Worm (Caenorhabditis elegans): ENCODE data around the gene klf-1.
"Not testable (repeated sequence)": the region's sequence is repeated elsewhere in the genome, so short reads cannot be mapped to it uniquely, and the experiment has no call there.

The klf-1 gene

DNA sequence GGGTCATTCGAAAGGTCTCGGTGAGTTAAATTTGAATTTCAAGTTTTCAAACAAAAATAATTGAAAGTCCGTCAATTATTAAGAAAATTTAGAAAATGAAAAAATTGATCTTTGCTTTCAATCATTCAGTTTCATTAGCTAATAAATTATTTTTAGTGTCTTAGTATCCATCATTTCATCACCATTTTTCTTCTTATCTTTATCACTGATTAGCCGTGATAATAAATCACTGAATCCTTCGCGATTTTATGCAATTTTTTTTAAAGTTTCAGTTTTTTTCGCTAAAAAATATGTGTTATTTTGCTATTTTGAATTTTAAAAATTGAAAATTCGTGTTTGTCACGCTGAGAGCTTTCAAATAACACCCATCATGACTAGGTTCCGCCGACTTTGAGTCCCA, 5.6 kb upstream of the klf-1 start:
- TF ChIP-seq him-1 (tag; optimal IDR thresholded peaks at IDR 0.05) (no peak), W03F9.2 (tag; optimal IDR thresholded peaks at IDR 0.05) (no peak), dao-5 (tag; optimal IDR thresholded peaks at IDR 0.05) (no peak)

DNA sequence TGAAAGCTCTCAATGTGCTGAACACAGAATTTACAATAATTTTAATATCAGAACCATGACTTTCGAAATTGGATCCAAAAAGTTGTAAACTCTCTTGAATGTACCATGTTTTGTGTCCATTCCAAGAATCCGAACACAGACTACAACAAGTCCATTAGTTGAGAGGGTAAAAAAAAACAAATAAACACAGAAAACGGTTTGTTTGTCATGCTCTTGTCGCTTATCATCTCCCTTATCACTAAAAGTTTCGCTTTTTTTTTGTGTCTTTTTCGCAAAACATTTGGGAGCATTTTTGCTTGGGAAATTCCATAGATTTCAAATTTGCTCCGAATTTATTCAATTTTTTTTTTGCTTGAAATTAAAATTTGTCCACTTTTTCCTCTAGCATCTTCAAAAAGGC, 5.1 kb upstream of the klf-1 start:
- TF ChIP-seq him-1 (tag; optimal IDR thresholded peaks at IDR 0.05) (no peak), dao-5 (tag; optimal IDR thresholded peaks at IDR 0.05) (no peak), W03F9.2 (tag; optimal IDR thresholded peaks at IDR 0.05) (no peak)

DNA sequence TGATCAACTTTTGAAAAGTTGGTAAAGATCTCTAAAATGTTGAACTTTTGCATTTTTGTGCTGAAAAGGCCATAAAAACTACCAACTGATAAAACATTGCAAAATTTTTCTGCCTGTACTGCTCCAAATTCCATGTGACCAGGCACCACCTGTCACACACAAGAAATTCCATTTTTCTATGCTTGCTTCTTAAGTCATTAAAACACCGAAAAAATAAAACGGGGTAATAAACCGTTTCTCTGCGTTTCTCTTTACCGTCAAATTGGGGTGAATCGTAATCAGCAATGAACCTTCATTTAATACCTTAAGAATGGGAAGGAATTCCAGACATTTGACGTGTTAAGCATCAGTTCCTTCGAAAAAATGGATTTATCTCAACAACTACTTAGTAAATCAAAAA, 4.4 kb upstream of the klf-1 start:
- TF ChIP-seq W03F9.2 (tag; optimal IDR thresholded peaks at IDR 0.05) (no peak), dao-5 (tag; optimal IDR thresholded peaks at IDR 0.05) (no peak), him-1 (tag; optimal IDR thresholded peaks at IDR 0.05) (no peak)

DNA sequence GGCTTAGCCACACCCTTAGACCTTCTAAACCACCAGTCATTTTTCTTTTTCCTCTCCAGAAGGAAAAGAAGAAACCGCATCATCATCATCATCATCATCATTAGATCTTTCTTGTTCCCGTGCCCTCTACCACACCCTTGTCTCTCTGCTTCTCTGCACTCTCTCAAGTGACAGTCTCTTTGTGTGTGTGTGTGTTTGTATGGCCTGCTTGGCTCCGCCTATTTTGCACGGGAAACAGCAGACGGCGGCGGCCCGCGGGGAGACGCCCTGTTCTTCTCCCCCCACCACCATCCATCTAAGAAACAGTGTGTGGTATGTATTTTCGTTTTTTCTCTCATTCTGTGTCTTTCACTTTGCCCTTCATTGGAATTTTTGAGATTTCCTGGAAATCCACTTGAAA, 2.8 kb upstream of the klf-1 start:
- TF ChIP-seq W03F9.2 (tag; optimal IDR thresholded peaks at IDR 0.05), result peak; percentile 1
- no peak for TF ChIP-seq dao-5 (tag; optimal IDR thresholded peaks at IDR 0.05)

DNA sequence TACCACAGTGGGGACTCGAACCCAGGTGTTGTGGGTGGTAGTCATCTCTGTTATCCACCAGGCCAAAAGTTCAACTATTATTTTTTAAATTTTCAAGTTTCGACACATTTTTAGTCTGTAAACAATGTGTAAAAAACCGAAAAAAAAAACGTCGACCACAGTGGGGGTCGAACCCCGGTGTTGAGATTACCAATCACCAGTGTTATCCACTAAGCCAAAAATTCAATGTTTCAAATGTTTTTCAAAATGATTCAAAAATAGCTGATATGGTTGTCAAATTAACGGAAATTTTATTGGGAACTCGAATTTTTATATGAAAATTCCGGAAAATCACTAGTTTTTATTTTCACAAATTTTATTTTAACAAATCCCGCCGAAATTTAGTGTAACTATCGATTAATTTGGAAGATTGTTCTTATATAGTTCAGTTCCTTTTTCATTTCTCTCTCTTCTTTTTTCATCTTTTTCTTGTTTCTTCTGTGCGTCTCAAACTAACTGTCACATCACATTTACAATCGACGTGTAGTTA, 1.4 kb upstream of the klf-1 start:
- TF ChIP-seq dao-5 (tag; optimal IDR thresholded peaks at IDR 0.05), result no peak
- no peak for TF ChIP-seq him-1 (tag; optimal IDR thresholded peaks at IDR 0.05)
- no peak for TF ChIP-seq W03F9.2 (tag; optimal IDR thresholded peaks at IDR 0.05)

DNA sequence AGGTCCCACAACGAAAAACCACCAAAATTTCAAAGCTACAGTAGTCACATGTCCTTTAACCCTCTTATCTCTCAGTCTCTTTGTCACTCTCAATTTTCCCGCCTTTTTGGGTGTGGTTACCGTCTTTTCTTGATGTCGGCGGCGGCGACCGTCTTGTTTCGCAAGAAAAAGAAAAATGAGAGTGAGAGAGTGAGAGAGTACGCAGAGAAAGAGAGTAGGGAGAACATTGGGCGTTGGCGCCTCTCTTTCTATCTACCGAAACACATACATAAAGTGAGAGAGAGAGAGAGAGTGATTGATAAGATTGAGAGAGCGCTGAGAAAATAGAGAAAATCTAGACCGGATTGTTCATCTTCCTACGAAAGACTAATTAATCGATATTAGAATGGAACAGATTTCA, 1.3 kb downstream of the klf-1 start:
- TF ChIP-seq dao-5 (tag; optimal IDR thresholded peaks at IDR 0.05), result no peak
- peak; percentile 16 for TF ChIP-seq W03F9.2 (tag; optimal IDR thresholded peaks at IDR 0.05)
- no peak for TF ChIP-seq him-1 (tag; optimal IDR thresholded peaks at IDR 0.05)

DNA sequence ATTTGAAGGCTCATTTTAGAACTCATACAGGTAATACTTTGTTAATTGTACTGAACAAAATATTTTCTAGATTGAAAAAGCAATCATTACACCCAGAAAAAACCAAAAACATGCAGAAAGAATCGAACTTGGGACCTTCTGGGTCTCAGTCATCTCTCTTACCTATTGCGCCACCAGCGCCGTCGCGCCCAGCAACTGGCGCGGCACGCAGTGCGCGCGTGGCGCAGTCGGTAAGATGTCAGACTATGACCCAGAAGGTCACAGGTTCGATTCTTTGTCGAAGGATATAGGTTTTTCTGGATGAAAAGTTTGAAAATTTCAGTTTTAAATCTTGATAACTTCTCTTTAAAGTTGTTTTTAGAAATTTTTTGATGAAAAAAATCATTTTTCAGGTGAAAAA, 5.1 kb downstream of the klf-1 start:
- TF ChIP-seq him-1 (tag; optimal IDR thresholded peaks at IDR 0.05), result no peak
- TF ChIP-seq W03F9.2 (tag; optimal IDR thresholded peaks at IDR 0.05), result no peak
- no peak for TF ChIP-seq dao-5 (tag; optimal IDR thresholded peaks at IDR 0.05)

DNA sequence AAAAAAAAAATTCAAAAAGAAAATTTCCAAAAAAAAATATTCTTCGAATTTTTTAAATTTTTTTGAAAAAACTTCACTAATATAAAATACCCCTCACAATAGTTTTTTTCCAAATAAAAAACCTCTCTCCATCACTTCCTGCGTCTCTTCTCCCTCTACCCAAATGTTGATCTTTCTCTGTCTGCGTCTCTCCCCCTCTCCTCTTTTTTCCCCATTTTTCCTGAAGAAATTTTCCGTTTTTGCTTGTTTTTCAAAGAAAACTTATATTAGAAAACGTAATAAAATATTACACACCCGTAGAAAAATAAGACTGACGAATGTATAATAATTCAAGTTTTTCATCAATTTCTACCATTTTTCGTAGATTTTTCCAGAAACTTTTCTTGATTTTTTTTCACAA, 6.5 kb downstream of the klf-1 start:
- TF ChIP-seq W03F9.2 (tag; optimal IDR thresholded peaks at IDR 0.05) (no peak), him-1 (tag; optimal IDR thresholded peaks at IDR 0.05) (no peak), dao-5 (tag; optimal IDR thresholded peaks at IDR 0.05) (no peak)

DNA sequence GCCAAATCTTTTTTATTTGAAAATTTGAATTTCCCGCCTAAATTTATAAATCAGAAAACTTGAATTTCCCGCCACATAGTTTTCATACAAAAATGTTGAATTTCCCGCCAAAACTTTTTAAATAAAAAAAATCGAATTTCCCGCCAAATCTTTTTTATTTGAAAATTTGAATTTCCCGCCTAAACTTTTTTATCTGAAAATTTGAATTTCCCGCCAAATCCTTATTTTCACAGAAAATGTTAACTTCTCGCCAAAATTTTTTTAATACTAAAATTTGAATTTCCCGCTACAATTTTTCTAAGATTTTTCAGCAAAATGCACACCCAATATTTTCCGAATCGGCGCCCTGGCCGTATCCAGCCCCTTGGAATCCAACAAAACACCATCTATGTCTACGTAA, 7.4 kb downstream of the klf-1 start, which contains the start of gene F56F11.2:
Gene F56F11.2 (plus strand): TSS at position 301 of the 400 bp plus-strand sequence.
- not testable (repeated sequence) for TF ChIP-seq him-1, dao-5, W03F9.2 (tag; optimal IDR thresholded peaks at IDR 0.05)

DNA sequence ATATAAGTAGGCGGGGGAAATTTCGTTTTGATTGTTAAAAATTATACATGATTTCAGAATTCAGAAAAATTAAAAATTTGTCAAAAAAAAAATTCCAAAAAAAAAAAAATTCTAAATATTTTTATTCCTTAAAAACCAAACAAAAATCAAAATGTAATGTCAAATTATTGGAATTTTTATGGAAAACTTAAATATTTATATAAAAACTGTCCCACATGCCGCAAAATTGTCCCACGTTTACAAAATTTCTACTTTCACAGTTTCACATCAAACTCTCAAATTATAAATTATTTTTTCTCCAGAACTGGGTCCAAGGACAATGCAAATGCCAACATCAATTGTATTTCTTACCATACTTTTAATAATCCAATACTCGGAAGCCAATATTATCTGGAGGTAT, 16.8 kb downstream of the klf-1 start, which contains the start of gene F56F11.1:
Gene F56F11.1 (plus strand): TSS at position 301 of the 400 bp plus-strand sequence.
- no peak for TF ChIP-seq dao-5 (tag; optimal IDR thresholded peaks at IDR 0.05)
- TF ChIP-seq him-1 (tag; optimal IDR thresholded peaks at IDR 0.05), result no peak
- no peak for TF ChIP-seq W03F9.2 (tag; optimal IDR thresholded peaks at IDR 0.05)

DNA sequence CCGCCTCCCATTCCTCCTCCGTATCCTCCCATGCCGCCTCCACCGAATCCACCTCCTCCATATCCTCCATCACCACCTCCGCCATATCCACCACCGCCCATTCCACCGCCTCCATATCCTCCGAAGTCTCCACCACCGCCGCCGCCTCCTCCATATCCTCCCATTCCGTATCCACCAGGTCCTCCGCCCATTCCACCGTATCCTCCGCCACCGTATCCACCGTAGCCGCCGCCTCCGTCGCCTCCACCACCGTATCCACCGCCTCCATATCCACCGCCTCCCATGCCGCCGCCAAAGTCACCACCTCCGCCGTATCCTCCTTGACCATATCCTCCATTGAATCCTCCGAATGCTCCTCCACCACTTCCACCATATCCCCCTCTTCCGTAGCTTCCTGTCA, 25.1 kb downstream of the klf-1 start:
- TF ChIP-seq W03F9.2 (tag; optimal IDR thresholded peaks at IDR 0.05), result no peak
- no peak for TF ChIP-seq him-1 (tag; optimal IDR thresholded peaks at IDR 0.05)
- no peak for TF ChIP-seq dao-5 (tag; optimal IDR thresholded peaks at IDR 0.05)

DNA sequence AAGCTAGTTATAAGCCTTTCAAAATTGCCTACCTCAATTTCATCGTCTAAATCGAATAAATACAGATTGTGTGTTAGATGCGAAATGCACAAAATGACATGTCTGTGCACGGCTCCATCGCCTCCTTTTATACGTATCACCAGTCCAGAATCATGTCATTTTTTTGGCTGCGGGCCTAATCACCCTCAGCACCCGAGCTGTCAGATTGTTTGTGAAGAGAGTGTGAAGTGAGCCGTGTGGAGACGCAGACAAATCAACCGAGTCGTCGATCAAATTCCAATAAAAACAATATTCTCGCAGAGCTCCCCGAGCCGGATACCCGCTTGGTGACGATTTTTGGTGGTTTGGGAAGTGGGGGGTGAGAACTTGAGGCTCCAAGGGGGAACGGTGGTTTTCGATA, 26.5 kb downstream of the klf-1 start, which contains the start of gene idpa-1:
Gene idpa-1 (minus strand): TSS at position 101 of the 400 bp plus-strand sequence.
- TF ChIP-seq dao-5 (tag; optimal IDR thresholded peaks at IDR 0.05), result no peak
- no peak for TF ChIP-seq him-1 (tag; optimal IDR thresholded peaks at IDR 0.05)
- TF ChIP-seq W03F9.2 (tag; optimal IDR thresholded peaks at IDR 0.05), result no peak

DNA sequence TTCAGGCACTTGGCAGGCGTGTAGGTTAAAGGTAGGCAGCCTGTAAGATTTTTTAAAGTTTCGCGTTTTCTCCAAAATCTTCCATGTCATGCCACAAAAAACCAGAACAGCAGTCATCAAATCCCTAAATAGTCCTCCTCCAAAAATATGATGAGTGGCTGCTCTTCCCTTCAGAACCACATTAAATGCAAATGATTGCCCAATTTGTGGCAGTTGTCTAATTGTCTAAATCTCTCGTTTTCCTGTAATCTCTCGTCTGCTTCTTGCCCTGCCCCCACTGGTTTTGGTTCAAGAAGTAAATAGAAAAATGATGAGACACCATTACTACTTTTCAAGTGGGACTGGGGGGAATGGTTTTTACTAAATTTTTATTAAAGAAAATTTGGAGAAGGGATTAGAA, 29.5 kb downstream of the klf-1 start:
- TF ChIP-seq dao-5 (tag; optimal IDR thresholded peaks at IDR 0.05) (no peak), him-1 (tag; optimal IDR thresholded peaks at IDR 0.05) (no peak), W03F9.2 (tag; optimal IDR thresholded peaks at IDR 0.05) (no peak)

DNA sequence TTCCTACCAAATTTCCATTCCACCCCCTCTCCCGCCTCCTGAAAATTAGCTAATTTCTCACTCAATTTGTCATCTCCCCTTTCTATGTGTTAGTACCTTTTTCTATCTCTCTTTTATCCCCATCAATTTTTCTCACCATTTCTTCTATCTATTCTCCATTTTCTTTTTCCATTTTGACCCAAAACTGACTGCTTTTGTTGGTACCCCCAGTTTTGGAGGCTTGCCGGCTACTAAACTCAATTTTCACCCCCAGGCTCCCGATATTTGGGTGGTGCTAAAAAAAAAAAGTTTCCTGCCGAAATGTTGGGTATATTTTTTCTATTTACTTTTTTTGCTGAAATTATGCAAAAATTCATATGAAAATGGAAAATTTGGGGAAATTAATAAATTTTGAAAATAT, 33.2 kb downstream of the klf-1 start:
- TF ChIP-seq dao-5 (tag; optimal IDR thresholded peaks at IDR 0.05), result no peak
- TF ChIP-seq W03F9.2 (tag; optimal IDR thresholded peaks at IDR 0.05), result no peak
- TF ChIP-seq him-1 (tag; optimal IDR thresholded peaks at IDR 0.05), result no peak

DNA sequence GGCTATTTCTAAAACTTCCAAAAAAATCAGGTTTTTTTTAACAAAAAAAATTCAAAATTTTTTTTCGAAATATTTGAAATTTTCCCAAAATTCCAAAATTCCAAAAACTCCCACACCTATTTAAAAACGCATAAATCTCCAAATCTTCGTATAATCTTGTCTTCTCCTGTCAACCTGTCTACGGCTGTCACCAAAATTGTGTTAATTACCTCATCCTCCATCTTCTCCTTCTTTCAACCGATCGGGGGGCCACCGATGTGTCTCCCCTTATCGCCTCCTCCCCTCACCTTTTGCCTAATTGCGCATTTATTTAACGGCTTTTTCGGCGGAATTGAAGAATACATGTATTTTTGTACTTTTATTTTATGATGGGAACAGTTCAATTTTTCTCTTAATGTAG, 34.2 kb downstream of the klf-1 start:
- TF ChIP-seq dao-5 (tag; optimal IDR thresholded peaks at IDR 0.05) (no peak), him-1 (tag; optimal IDR thresholded peaks at IDR 0.05) (no peak), W03F9.2 (tag; optimal IDR thresholded peaks at IDR 0.05) (no peak)
